Worm (Caenorhabditis elegans) whole organism, dauer: ENCODE results near the gene unc-61.
"Not testable (repeated sequence)": the region's sequence is repeated elsewhere in the genome, so short reads cannot be mapped to it uniquely, and the experiment has no call there.

Experiments used
- unc-62 ChIP-seq: sonication (generic microtip); optimal IDR thresholded peaks from 2 replicates; lab custom pipeline; 2017; ENCODE audit warnings: missing biosample characterization, missing genetic modification reagents, missing genetic modification characterization

Gene unc-61

DNA sequence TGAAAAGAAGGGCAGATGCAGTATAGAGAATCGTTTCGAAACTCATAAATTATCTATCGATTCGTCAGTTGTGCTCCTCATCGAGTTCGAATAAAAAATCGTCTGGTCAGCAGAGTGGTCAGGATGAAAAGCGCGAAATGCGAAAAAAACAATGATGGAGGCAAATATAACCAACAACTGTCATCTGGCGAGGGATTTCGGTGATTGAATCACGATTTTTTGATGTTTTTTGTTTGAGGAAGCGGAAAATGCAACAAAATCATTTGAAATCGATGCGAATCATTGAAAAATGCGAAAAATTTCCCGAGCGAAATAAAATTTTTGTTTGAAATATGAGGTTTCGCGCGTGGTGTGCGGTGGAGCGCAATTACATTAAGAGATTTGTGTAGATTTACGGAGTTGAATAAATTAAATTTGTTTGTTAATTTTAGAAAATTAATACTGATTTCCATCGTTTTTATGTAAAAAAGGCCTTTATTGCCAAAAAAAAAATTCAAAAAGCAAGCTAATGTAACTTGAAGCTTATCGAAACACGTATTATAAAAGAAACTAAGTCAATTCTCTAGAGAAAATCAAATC lies at the start of gene unc-61:
unc-61 (minus strand) TSS at position 51 of the 579 bp plus-strand sequence.
- no peak for TF ChIP-seq unc-62 (GFP tag; lab: Kevin White, UChicago)

DNA sequence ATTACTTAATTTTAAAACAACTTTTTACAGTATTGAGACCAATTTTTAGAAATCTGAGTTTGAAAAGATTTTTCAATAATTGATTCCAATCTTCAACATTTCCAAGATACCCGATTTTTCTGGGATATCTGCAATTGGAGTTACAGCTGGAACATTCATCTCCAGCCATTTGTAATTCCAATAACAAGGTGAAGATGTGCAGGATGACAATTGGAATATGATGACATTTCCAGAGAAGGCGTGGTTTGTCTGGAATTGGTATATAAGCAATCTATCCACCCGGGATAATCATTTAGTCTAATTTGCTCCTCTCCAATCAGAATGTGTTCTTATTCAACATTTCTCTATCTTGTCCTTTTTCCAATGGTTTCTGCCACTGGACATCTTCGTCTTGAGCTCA lies 47.1 kb upstream of the unc-61 start, which contains the start of gene Y50E8A.11:
Y50E8A.11 (plus strand) TSS at position 301 of the 400 bp plus-strand sequence.
- TF ChIP-seq unc-62 (GFP tag; lab: Kevin White, UChicago): no peak

ce11 chrV:14779644-14780043 lies 45.6 kb upstream of the unc-61 start, which contains the start of the genes scrm-7 and Y50E8A.10:
Gene scrm-7 (minus strand): TSS chrV:14779744.
Gene Y50E8A.10 (plus strand): TSS chrV:14779996.
- no peak for TF ChIP-seq unc-62 (GFP tag; lab: Kevin White, UChicago)

DNA sequence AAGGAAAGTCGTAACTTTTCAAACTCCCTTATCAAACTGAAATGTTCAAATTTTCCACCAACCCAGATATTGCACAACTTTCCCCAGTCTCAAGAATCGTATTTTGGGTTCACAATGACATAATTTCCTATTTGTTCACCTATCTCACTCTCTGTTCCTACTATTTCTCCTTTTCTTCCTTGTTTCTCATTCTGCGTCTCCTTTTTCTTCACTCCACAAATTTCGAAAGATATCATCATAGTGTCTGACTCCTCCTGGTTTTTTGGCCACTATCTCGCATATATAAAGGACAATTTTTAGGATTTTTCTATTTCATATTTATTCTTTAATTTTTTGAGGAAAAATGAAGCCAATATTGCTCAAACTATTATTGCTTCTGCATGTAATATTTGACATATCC lies 39.0 kb upstream of the unc-61 start, which contains the start of gene haf-7:
haf-7 (plus strand) TSS at position 211 of the 400 bp plus-strand sequence.
- no peak for TF ChIP-seq unc-62 (GFP tag; lab: Kevin White, UChicago)

DNA sequence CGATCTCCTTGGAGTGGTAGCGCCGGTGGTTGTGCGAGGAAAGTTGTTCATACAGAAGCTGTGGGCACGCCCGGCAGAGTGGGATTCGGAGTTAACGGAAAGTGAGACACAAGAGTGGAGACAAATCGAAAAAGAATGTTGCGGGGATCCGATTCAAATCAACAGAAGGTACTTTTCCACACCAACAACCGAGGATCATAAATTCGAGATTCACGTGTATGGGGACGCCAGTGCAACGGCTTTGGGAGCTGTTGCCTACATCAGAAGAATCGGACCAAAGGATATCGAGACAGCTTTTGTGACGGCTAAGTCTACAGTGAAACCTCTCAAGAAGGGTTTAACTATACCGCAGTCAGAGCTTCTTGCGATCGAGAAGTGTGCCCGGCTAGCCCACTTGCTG lies 29.5 kb upstream of the unc-61 start:
- no peak for TF ChIP-seq unc-62 (GFP tag; lab: Kevin White, UChicago)

ce11 chrV:14762563-14762962 lies 28.5 kb upstream of the unc-61 start:
- no peak for TF ChIP-seq unc-62 (GFP tag; lab: Kevin White, UChicago)

ce11 chrV:14750357-14750756 lies 16.3 kb upstream of the unc-61 start, which contains the start of gene nspa-10:
Gene nspa-10 (minus strand): TSS chrV:14750457.
- TF ChIP-seq unc-62 (GFP tag; lab: Kevin White, UChicago): not testable (repeated sequence)

ce11 chrV:14748608-14749137 lies 14.6 kb upstream of the unc-61 start, which contains the start of the genes lipl-8 and Y50E8A.22:
Gene lipl-8 (minus strand): TSS chrV:14748708.
Gene Y50E8A.22 (minus strand): TSS chrV:14749087.
- TF ChIP-seq unc-62 (GFP tag; lab: Kevin White, UChicago): no peak

- no peak for TF ChIP-seq unc-62 (GFP tag; lab: Kevin White, UChicago)
These were observed 12.9 kb upstream of the unc-61 start for ce11 chrV:14746975-14747374.

DNA sequence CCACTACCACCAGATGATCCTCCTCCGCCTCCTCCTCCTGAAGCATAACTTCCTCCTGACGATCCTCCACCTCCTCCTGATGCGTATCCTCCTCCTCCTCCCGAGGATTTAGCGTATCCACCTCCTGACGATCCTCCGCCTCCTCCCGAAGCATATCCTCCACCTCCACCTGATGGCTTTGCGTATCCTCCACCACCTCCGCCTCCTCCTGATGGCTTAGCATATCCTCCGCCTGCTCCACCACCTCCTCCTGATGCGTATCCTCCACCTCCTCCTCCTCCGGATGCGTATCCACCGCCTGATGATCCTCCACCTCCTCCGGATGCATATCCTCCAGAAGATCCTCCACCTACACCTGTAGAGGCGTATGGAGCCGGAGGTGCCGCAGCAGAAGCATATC lies 10.8 kb upstream of the unc-61 start:
- TF ChIP-seq unc-62 (GFP tag; lab: Kevin White, UChicago): no peak

DNA sequence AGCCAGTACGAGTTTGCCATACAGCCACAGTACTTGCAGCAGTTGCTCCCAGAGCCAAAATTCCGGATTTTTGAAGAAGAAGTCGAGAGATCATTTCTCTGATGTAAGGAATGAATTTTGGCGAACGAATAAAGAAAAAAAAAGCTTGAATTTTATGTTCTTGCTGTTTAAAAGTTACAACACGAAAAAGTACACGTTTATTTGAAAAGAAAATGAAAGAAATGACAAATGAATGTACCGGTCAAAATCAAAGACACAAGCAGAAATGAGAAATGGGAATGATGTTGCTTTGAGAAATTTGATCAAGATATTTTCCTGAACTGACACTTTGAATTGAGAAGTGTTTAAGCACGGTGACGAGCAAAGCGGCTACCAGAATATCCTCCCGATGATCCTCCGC lies 7.2 kb upstream of the unc-61 start, which contains the start of gene Y50E8A.6:
Y50E8A.6 (minus strand) TSS at position 101 of the 400 bp plus-strand sequence.
- no peak for TF ChIP-seq unc-62 (GFP tag; lab: Kevin White, UChicago)

DNA sequence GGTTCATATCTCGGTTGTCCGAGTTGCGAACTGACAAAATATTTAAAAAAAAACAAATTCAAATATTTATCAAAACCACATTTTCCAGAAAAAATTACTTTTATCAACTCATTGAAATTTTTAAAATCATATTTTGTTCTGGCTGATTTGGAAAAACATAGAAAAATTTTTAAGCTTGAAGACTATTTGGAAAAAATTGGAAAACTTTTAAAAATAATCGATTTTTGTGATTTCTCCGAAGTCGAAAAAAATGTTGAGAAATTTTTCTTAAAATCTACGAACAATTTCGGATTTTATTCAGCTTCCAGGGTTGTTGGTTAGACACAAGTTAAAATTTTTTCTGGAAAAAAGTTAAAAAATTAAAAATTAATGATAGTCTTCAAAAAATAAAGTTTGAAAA lies 2.8 kb upstream of the unc-61 start, which contains the start of gene Y50E8A.5:
Y50E8A.5 (minus strand) TSS at position 101 of the 400 bp plus-strand sequence.
- TF ChIP-seq unc-62 (GFP tag; lab: Kevin White, UChicago): no peak

- no peak for TF ChIP-seq unc-62 (GFP tag; lab: Kevin White, UChicago)
These were observed 4.7 kb downstream of the unc-61 start, which contains the start of gene oig-3 for ce11 chrV:14729343-14729742. Gene oig-3 (plus strand): TSS chrV:14729643.

DNA sequence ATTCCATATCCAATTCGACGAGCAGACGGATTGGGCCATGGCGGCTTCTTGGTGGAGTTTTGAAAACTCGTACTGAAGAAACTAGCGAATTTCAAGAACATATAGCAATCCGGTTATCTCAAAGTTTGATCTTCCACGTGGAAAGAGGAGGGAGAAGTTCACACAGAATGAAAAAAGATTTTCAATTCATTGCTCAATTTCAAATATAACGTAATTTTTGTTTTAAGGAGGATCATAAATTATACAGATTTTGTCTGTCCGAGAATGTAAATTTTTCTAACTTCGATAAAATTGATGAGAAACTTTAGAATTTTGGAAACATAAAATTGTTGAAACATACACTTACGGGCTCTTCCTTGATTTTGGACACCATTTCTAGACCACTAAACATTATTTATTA lies 5.3 kb downstream of the unc-61 start, which contains the start of gene Y50E8A.2:
Y50E8A.2 (minus strand) TSS at position 101 of the 400 bp plus-strand sequence.
- no peak for TF ChIP-seq unc-62 (GFP tag; lab: Kevin White, UChicago)

ce11 chrV:14726596-14726995 lies 7.4 kb downstream of the unc-61 start, which contains the start of gene Y50E8A.1:
Gene Y50E8A.1 (plus strand): TSS chrV:14726896.
- TF ChIP-seq unc-62 (GFP tag; lab: Kevin White, UChicago): no peak

DNA sequence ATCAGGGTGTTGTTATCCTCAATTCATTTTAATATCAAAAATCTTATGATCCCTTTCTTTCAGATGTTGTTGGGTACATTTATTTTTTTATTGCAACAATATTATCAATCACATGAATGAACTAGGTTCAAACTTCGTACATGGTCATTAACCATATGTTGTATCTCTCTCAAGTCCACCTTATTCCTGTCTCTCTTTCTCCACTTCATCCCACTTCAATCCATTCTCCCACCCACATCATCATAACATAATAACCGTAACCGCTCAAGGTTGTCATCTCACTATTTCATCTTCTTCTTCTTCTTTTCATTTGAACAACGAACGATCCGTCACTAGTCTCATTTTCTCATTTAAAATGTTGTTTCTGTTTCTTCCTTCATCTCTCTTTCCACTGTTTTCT lies 8.6 kb downstream of the unc-61 start:
- no peak for TF ChIP-seq unc-62 (GFP tag; lab: Kevin White, UChicago)
